Fruit fly (Drosophila melanogaster): ENCODE results near the gene RnrL.

The RnrL gene

DNA sequence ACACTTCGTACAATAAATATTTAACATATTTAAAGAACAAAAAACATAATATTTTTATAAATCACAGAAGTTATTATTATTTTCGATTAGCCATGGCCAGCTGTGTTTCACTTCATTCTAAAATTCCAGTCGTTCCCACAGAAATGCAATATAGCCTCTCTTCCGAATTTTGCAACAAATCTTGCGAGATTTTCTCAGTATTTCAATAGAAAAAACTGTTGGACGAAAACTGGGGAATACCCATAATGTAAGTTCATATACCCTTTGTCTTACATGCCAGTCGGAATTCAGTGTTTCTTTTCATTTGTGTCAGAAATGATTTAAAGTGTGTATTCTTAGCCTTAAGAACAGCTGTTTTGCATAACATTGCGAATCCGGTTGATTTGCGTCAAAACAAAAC lies 28.8 kb upstream of the RnrL start, which contains the start of the genes CtsL4 and ClpP (continued):
- TF ChIP-seq CG11093 (GFP tag; IDR thresholded peaks at IDR 0.05) (no peak), esg (GFP tag; conservative IDR thresholded peaks at IDR 0.05) (no peak), cwo (GFP tag; optimal IDR thresholded peaks at IDR 0.05) (no peak), CG18764 (GFP tag; optimal IDR thresholded peaks at IDR 0.05) (peak; percentile 17), Atf-2 (GFP tag; optimal IDR thresholded peaks at IDR 0.05) (no peak), CG8089 (GFP tag; optimal IDR thresholded peaks at IDR 0.05) (peak; percentile 17), CG4328 (GFP tag; optimal IDR thresholded peaks at IDR 0.05) (no peak), CHES-1-like (GFP tag; optimal IDR thresholded peaks at IDR 0.05) (peak; percentile 46), CG9797 (GFP tag; optimal IDR thresholded peaks at IDR 0.05) (peak; percentile 1), lilli (GFP tag; optimal IDR thresholded peaks at IDR 0.05) (peak; percentile 60), pfk (GFP tag; optimal IDR thresholded peaks at IDR 0.05) (peak; percentile 97), Mes4 (GFP tag; optimal IDR thresholded peaks at IDR 0.05) (no peak), chinmo (GFP tag; IDR thresholded peaks at IDR 0.05; ENCODE audit: partially characterized antibody) (no peak), CG15479 (GFP tag; optimal IDR thresholded peaks at IDR 0.05) (peak; percentile 76), wor (GFP tag; IDR thresholded peaks at IDR 0.05) (no peak), CG1792 (GFP tag; optimal IDR thresholded peaks at IDR 0.05) (no peak), Dip3 (GFP tag; optimal IDR thresholded peaks at IDR 0.05) (peak; percentile 50), Hsf (GFP tag; optimal IDR thresholded peaks at IDR 0.05) (peak; percentile 59), CG18599 (GFP tag; optimal IDR thresholded peaks at IDR 0.05) (no peak), zfh2 (GFP tag; optimal IDR thresholded peaks at IDR 0.05) (peak; percentile 33), abd-A (tag; optimal IDR thresholded peaks at IDR 0.05) (no peak), row (GFP tag; IDR thresholded peaks at IDR 0.05) (peak; percentile 86), trem (tag; optimal IDR thresholded peaks at IDR 0.05) (peak; percentile 46), Hmx (GFP tag; optimal IDR thresholded peaks at IDR 0.05) (no peak), CG11560 (tag; IDR thresholded peaks at IDR 0.05) (no peak), Awh (GFP tag; IDR thresholded peaks at IDR 0.05) (no peak), chn (GFP tag; optimal IDR thresholded peaks at IDR 0.05) (peak; percentile 13), fru (optimal IDR thresholded peaks at IDR 0.05) (no peak), Dbx (GFP tag; IDR thresholded peaks at IDR 0.05) (no peak), CG10565 (GFP tag; optimal IDR thresholded peaks at IDR 0.05) (no peak), D19B (GFP tag; optimal IDR thresholded peaks at IDR 0.05) (peak; percentile 81), CG3065 (GFP tag; optimal IDR thresholded peaks at IDR 0.05) (no peak), bowl (GFP tag; IDR thresholded peaks at IDR 0.05) (no peak), run (tag; optimal IDR thresholded peaks at IDR 0.05) (no peak), Mrtf (GFP tag; IDR thresholded peaks at IDR 0.05) (peak; percentile 39; the same call in 1 of the 3 replicates), CG33213 (GFP tag; optimal IDR thresholded peaks at IDR 0.05) (peak; percentile 15), CG11456 (GFP tag; IDR thresholded peaks at IDR 0.05) (peak; percentile 35; the same call in 1 of the 3 replicates), YL-1 (GFP tag; optimal IDR thresholded peaks at IDR 0.05) (peak; percentile 53), Myb (GFP tag; optimal IDR thresholded peaks at IDR 0.05) (peak; percentile 15), sens (GFP tag) (no peak), CG10267 (tag; optimal IDR thresholded peaks at IDR 0.05) (peak; percentile 32), CG8281 (tag; optimal IDR thresholded peaks at IDR 0.05) (no peak), Optix (GFP tag; IDR thresholded peaks at IDR 0.05) (peak; percentile 28; the same call in 1 of the 3 replicates), CG4707 (GFP tag; optimal IDR thresholded peaks at IDR 0.05) (no peak), chif (GFP tag; optimal IDR thresholded peaks at IDR 0.05) (peak in 1 of 2 experiments; percentile 39), lola (GFP tag; optimal IDR thresholded peaks at IDR 0.05) (peak in 1 of 3 experiments; percentile 43), CG6791 (GFP tag; IDR thresholded peaks at IDR 0.05; ENCODE audit: partially characterized antibody) (no peak), jumu (GFP tag; optimal IDR thresholded peaks at IDR 0.05) (no peak), CG4730 (GFP tag; IDR thresholded peaks at IDR 0.05) (no peak), zen2 (GFP tag; IDR thresholded peaks at IDR 0.05; ENCODE audit: partially characterized antibody) (no peak), CG30431 (GFP tag; optimal IDR thresholded peaks at IDR 0.05) (no peak), E2f2 (GFP tag; IDR thresholded peaks at IDR 0.05) (no peak)

Measured in whole organism, embryonic.